Worm (Caenorhabditis elegans): Measurements from ENCODE around the gene rnh-2.

ce11 chrII:8467809-8468208, 49.1 kb upstream of the rnh-2 start, which contains the start of gene M05D6.2:
- no peak for TF ChIP-seq ztf-23 (GFP tag; IDR thresholded peaks at IDR 0.05)
- no peak for TF ChIP-seq T22C8.4 (GFP tag; IDR thresholded peaks at IDR 0.05)
- TF ChIP-seq cog-1 (tag; optimal IDR thresholded peaks at IDR 0.05) = no peak
- TF ChIP-seq klf-2 (GFP tag; conservative IDR thresholded peaks at IDR 0.05) = no peak
- no peak for TF ChIP-seq flt-1 (GFP tag; IDR thresholded peaks at IDR 0.05)
- TF ChIP-seq med-1 (GFP tag; optimal IDR thresholded peaks at IDR 0.05; ENCODE audit: insufficient read depth) = no peak
- no peak for TF ChIP-seq ref-1 (GFP tag; conservative IDR thresholded peaks at IDR 0.05)
- no peak for TF ChIP-seq tab-1 (GFP tag; IDR thresholded peaks at IDR 0.05)
- no peak for TF ChIP-seq ztf-29 (GFP tag; IDR thresholded peaks at IDR 0.05)
